Worm (Caenorhabditis elegans) whole organism, L4 larva: ENCODE data around the gene VF13D12L.3.

ENCODE experiments used
- aha-1 ChIP-seq: fragments of 150-350 bp; peaks from one replicate; lab custom pipeline; 2014; ENCODE audit warnings: missing biosample characterization, missing genetic modification characterization
- ceh-28 ChIP-seq: fragments of 150-350 bp; optimal IDR thresholded peaks from 2 replicates; lab custom pipeline; 2014; ENCODE audit warnings: missing biosample characterization, missing genetic modification reagents, missing genetic modification characterization
- ces-1 ChIP-seq: fragments of 150-350 bp; sonication (generic microtip); optimal IDR thresholded peaks from 4 replicates; lab custom pipeline; 2014; ENCODE audit warnings: missing biosample characterization, missing genetic modification reagents, missing genetic modification characterization
- lin-1 ChIP-seq: fragments of 200-800 bp; sonication (Bioruptor generic); IDR thresholded peaks from 2 replicates; pipeline ENCODE4 v1.3.6; 2022; ENCODE audit warnings: missing genetic modification reagents, missing genetic modification characterization, missing compliant biosample characterization
- lin-39 ChIP-seq: fragments of 150-350 bp; optimal IDR thresholded peaks from 2 replicates; lab custom pipeline; 2014; ENCODE audit warnings: missing biosample characterization, missing genetic modification reagents, missing genetic modification characterization
- nhr-10 ChIP-seq: fragments of 150-350 bp; optimal IDR thresholded peaks from 2 replicates; lab custom pipeline; 2014; ENCODE audit warnings: missing biosample characterization, missing genetic modification characterization
- nhr-76 ChIP-seq: fragments of 150-350 bp; optimal IDR thresholded peaks from 2 replicates; lab custom pipeline; 2014; ENCODE audit warnings: missing biosample characterization, missing genetic modification characterization
- pqm-1 ChIP-seq: sonication (generic microtip); optimal IDR thresholded peaks from 2 replicates; lab custom pipeline; 2017; ENCODE audit warnings: missing biosample characterization, missing genetic modification characterization
- rbr-2 ChIP-seq: sonication (generic microtip); optimal IDR thresholded peaks from 2 replicates; lab custom pipeline; 2016; ENCODE audit warnings: missing genotype, missing genetic modification characterization, missing compliant biosample characterization
- skn-1 ChIP-seq: fragments of 150-350 bp; optimal IDR thresholded peaks from 2 replicates; lab custom pipeline; 2014; ENCODE audit warnings: missing biosample characterization, missing genetic modification characterization
- unc-62 ChIP-seq, 3 experiments: fragments of 150-350 bp in 1 of 3; sonication (generic microtip); optimal IDR thresholded peaks in 2 of 3; peaks in 1 of 3; 1 replicate in 1 of 3; 2 replicates in 2 of 3; lab custom pipeline; 2014 to 2017; ENCODE audit warnings: missing biosample characterization in 3 of 3, missing genetic modification characterization in 3 of 3, missing genetic modification reagents in 3 of 3, missing genotype in 1 of 3
- ztf-11 ChIP-seq: fragments of 150-350 bp; optimal IDR thresholded peaks from 2 replicates; lab custom pipeline; 2014; ENCODE audit warnings: missing biosample characterization, missing genetic modification characterization

DNA sequence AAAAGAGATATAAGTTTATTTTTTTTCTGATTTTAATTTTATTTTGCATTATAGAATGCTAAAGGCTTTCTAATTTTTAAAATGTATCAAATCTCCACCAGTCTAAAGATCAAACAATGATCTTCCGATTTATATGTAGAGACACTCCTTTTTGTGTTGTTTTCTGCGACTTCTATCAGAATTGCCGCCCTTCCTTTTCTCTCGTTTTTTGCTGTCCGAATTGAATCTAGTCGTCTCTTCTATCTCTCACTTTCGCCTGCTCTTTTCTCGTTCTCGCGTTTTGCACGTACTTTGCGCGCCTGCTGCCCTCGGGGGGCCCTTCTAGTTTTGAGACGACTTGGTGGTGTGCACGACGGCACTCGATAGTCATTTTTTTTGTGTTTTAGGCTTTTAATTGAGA, 18.6 kb downstream of the VF13D12L.3 start:
- TF ChIP-seq nhr-76 (tag; lab: Kevin White, UChicago) (no peak), lin-1 (GFP tag; lab: Robert Waterston, UW) (no peak), rbr-2 (tag; lab: Kevin White, UChicago) (peak; percentile 30), unc-62 (GFP tag; optimal IDR thresholded peaks at IDR 0.05 in 1 of 2; lab: Kevin White, UChicago) (peak in 1 of 2 experiments; percentile 92), unc-62 (tag; optimal IDR thresholded peaks at IDR 0.05; lab: Kevin White, UChicago) (no peak), ces-1 (no peak), ztf-11 (no peak), lin-39 (no peak), pqm-1 (tag; lab: Kevin White, UChicago) (no peak), aha-1 (peak; percentile 100), ceh-28 (tag; lab: Kevin White, UChicago) (no peak), nhr-10 (tag; lab: Kevin White, UChicago) (no peak), skn-1 (tag; lab: Kevin White, UChicago) (no peak)
